Fruit fly (Drosophila melanogaster) whole organism, embryonic: ENCODE data around the gene nerfin-2.

Experiments used
- ATbp ChIP-seq: fragments of 200-800 bp; sonication (Bioruptor generic); optimal IDR thresholded peaks from 2 replicates; lab custom pipeline; 2017; ENCODE audit warnings: missing biosample characterization, mild to moderate bottlenecking, missing genetic modification characterization, missing genetic modification reagents
- Aef1 ChIP-seq: fragments of 200-800 bp; sonication (Bioruptor generic); IDR thresholded peaks from 3 replicates; pipeline ENCODE4 v1.3.6; 2022; ENCODE audit warnings: missing biosample characterization, missing genetic modification characterization
- Asciz ChIP-seq: fragments of 200-800 bp; sonication (Bioruptor generic); optimal IDR thresholded peaks from 2 replicates; lab custom pipeline; 2017; ENCODE audit warnings: missing biosample characterization, mild to moderate bottlenecking, missing genetic modification characterization, missing genetic modification reagents
- B-H1 ChIP-seq: fragments of 200-800 bp; sonication (Bioruptor generic); IDR thresholded peaks from 3 replicates; pipeline ENCODE4 v1.3.6; 2022; ENCODE audit warnings: missing biosample characterization, missing genetic modification characterization
- BEAF-32 ChIP-seq: fragments of 200-800 bp; sonication (Bioruptor generic); optimal IDR thresholded peaks from 3 replicates; lab custom pipeline; 2017; ENCODE audit warnings: missing biosample characterization, missing genetic modification characterization, mild to moderate bottlenecking, moderate library complexity, missing genetic modification reagents
- CG14667 ChIP-seq: fragments of 200-800 bp; sonication (Bioruptor generic); IDR thresholded peaks from 2 replicates; pipeline ENCODE4 v1.3.6; 2022; ENCODE audit warnings: missing biosample characterization, missing genetic modification characterization
- CG15479 ChIP-seq: fragments of 200-800 bp; sonication (Bioruptor generic); optimal IDR thresholded peaks from 3 replicates; lab custom pipeline; 2019; ENCODE audit warnings: missing biosample characterization, mild to moderate bottlenecking, missing genetic modification characterization, moderate library complexity
- CG1603 ChIP-seq: fragments of 200-800 bp; sonication (Bioruptor generic); optimal IDR thresholded peaks from 2 replicates; lab custom pipeline; 2019; ENCODE audit warnings: missing biosample characterization, mild to moderate bottlenecking, missing genetic modification characterization, moderate library complexity
- CG16813 ChIP-seq: fragments of 200-800 bp; sonication (Bioruptor generic); IDR thresholded peaks from 3 replicates; pipeline ENCODE4 v1.3.6; 2022; ENCODE audit warnings: missing biosample characterization, missing genetic modification characterization; ENCODE audit not compliant: partially characterized antibody
- CG18599 ChIP-seq: fragments of 200-800 bp; sonication (Bioruptor generic); optimal IDR thresholded peaks from 3 replicates; lab custom pipeline; 2017; ENCODE audit warnings: missing biosample characterization, missing genetic modification characterization, mild to moderate bottlenecking, moderate library complexity, missing genetic modification reagents
- CG3065 ChIP-seq: fragments of 200-800 bp; sonication (Bioruptor generic); optimal IDR thresholded peaks from 2 replicates; lab custom pipeline; 2016; ENCODE audit warnings: missing biosample characterization, missing genetic modification characterization
- CG33213 ChIP-seq: fragments of 200-800 bp; sonication (Bioruptor generic); optimal IDR thresholded peaks from 3 replicates; lab custom pipeline; 2016; ENCODE audit warnings: missing biosample characterization, missing genetic modification characterization
- CG34422 ChIP-seq: fragments of 200-800 bp; sonication (Bioruptor generic); IDR thresholded peaks from 3 replicates; pipeline ENCODE4 v1.3.6; 2022; ENCODE audit warnings: missing biosample characterization, missing genetic modification characterization
- CG3995 ChIP-seq: fragments of 200-800 bp; sonication (Bioruptor generic); optimal IDR thresholded peaks from 3 replicates; lab custom pipeline; 2016; ENCODE audit warnings: missing biosample characterization, missing genetic modification characterization
- CG5953 ChIP-seq: fragments of 200-800 bp; sonication (Bioruptor generic); IDR thresholded peaks from 2 replicates; pipeline ENCODE4 v1.3.6; 2022; ENCODE audit warnings: missing biosample characterization, missing genetic modification characterization
- CG7372 ChIP-seq: fragments of 200-800 bp; sonication (Bioruptor generic); IDR thresholded peaks from 2 replicates; pipeline ENCODE4 v1.3.6; 2022; ENCODE audit warnings: missing biosample characterization, missing genetic modification characterization
- CG9215 ChIP-seq: fragments of 200-800 bp; sonication (Bioruptor generic); IDR thresholded peaks from 2 replicates; pipeline ENCODE4 v1.3.6; 2022; ENCODE audit warnings: missing biosample characterization, missing genetic modification characterization
- CG9932 ChIP-seq: fragments of 200-800 bp; sonication (Bioruptor generic); IDR thresholded peaks from 2 replicates; pipeline ENCODE4 v1.3.6; 2022; ENCODE audit warnings: missing biosample characterization, missing genetic modification characterization
- CoRest ChIP-seq: fragments of 200-800 bp; sonication (Bioruptor generic); optimal IDR thresholded peaks from 3 replicates; lab custom pipeline; 2018; ENCODE audit warnings: missing biosample characterization, mild to moderate bottlenecking, missing genetic modification characterization, moderate library complexity
- Dad ChIP-seq: fragments of 200-800 bp; sonication (Bioruptor generic); optimal IDR thresholded peaks from 3 replicates; lab custom pipeline; 2016; ENCODE audit warnings: missing biosample characterization, missing genetic modification characterization
- Dip2 ChIP-seq: fragments of 200-800 bp; sonication (Bioruptor generic); IDR thresholded peaks from 2 replicates; pipeline ENCODE4 v1.3.6; 2022; ENCODE audit warnings: missing biosample characterization, missing genetic modification characterization
- Fer1 ChIP-seq: fragments of 200-800 bp; sonication (Bioruptor generic); optimal IDR thresholded peaks from 2 replicates; lab custom pipeline; 2017; ENCODE audit warnings: missing biosample characterization, mild to moderate bottlenecking, missing genetic modification characterization
- Gug ChIP-seq: fragments of 200-800 bp; sonication (Bioruptor generic); IDR thresholded peaks from 4 replicates; pipeline ENCODE4 v1.3.6; 2022; ENCODE audit warnings: missing biosample characterization, missing genetic modification characterization
- Hr3 ChIP-seq: fragments of 200-800 bp; sonication (Bioruptor generic); optimal IDR thresholded peaks from 3 replicates; lab custom pipeline; 2016; ENCODE audit warnings: missing biosample characterization, missing genetic modification characterization
- Neu2 ChIP-seq: fragments of 200-800 bp; sonication (Bioruptor generic); optimal IDR thresholded peaks from 3 replicates; lab custom pipeline; 2016; ENCODE audit warnings: missing biosample characterization, missing genetic modification characterization, borderline replicate concordance
- Poxn ChIP-seq: fragments of 200-800 bp; sonication (Bioruptor generic); IDR thresholded peaks from 2 replicates; pipeline ENCODE4 v1.3.6; 2022; ENCODE audit warnings: missing biosample characterization, missing genetic modification characterization
- Stat92E ChIP-seq, 3 experiments: fragments of >200 bp in 2 of 3; fragments of 200-800 bp in 1 of 3; sonication (Bioruptor generic) in 1 of 3; optimal IDR thresholded peaks; 2 replicates each; lab custom pipeline; 2017 to 2019; ENCODE audit warnings: missing biosample characterization in 3 of 3, missing genetic modification characterization in 3 of 3, mild to moderate bottlenecking in 1 of 3, moderate library complexity in 1 of 3
- bsh ChIP-seq, 2 experiments: fragments of 200-800 bp; sonication (Bioruptor generic); optimal IDR thresholded peaks; 2 replicates each; lab custom pipeline; 2017 to 2018; ENCODE audit warnings: mild to moderate bottlenecking in 2 of 2, missing biosample characterization in 2 of 2, missing genetic modification characterization in 2 of 2, moderate library complexity in 1 of 2
- chinmo ChIP-seq: fragments of 200-800 bp; sonication (Bioruptor generic); IDR thresholded peaks from 4 replicates; pipeline ENCODE4 v1.3.6; 2022; ENCODE audit warnings: missing biosample characterization, missing genetic modification characterization; ENCODE audit not compliant: partially characterized antibody
- ems ChIP-seq: fragments of 200-800 bp; sonication (Bioruptor generic); optimal IDR thresholded peaks from 3 replicates; lab custom pipeline; 2016; ENCODE audit warnings: missing biosample characterization, missing genetic modification characterization
- en ChIP-seq: fragments of 200-800 bp; sonication (Bioruptor generic); optimal IDR thresholded peaks from 2 replicates; lab custom pipeline; 2016; ENCODE audit warnings: missing biosample characterization, missing genetic modification characterization
- fd102C ChIP-seq: fragments of 200-800 bp; sonication (Bioruptor generic); optimal IDR thresholded peaks from 2 replicates; lab custom pipeline; 2018; ENCODE audit warnings: missing biosample characterization, mild to moderate bottlenecking, missing genetic modification characterization, moderate library complexity
- jumu ChIP-seq: fragments of 200-800 bp; sonication (Bioruptor generic); optimal IDR thresholded peaks from 3 replicates; lab custom pipeline; 2016; ENCODE audit warnings: missing biosample characterization, missing genetic modification characterization
- kni ChIP-seq: fragments of 200-800 bp; sonication (Bioruptor generic); optimal IDR thresholded peaks from 3 replicates; lab custom pipeline; 2017; ENCODE audit warnings: mild to moderate bottlenecking, missing biosample characterization, missing genetic modification reagents, missing genetic modification characterization
- lov ChIP-seq, 2 experiments: fragments of 200-800 bp in 1 of 2; fragments of >200 bp in 1 of 2; sonication (Bioruptor generic) in 1 of 2; IDR thresholded peaks in 1 of 2; optimal IDR thresholded peaks in 1 of 2; 2 replicates in 1 of 2; 3 replicates in 1 of 2; pipeline versions ENCODE4 v1.3.6 to Lab custom; 2017 to 2022; ENCODE audit warnings: missing biosample characterization in 1 of 2, missing genetic modification characterization in 1 of 2
- maf-S ChIP-seq: fragments of 200-800 bp; sonication (Bioruptor generic); optimal IDR thresholded peaks from 2 replicates; lab custom pipeline; 2016; ENCODE audit warnings: missing biosample characterization, missing genetic modification characterization
- pfk ChIP-seq: fragments of 200-800 bp; sonication (Bioruptor generic); optimal IDR thresholded peaks from 2 replicates; lab custom pipeline; 2018; ENCODE audit warnings: missing biosample characterization, mild to moderate bottlenecking, missing genetic modification characterization, moderate library complexity
- pho ChIP-seq: fragments of 200-800 bp; sonication (Bioruptor generic); optimal IDR thresholded peaks from 2 replicates; lab custom pipeline; 2016; ENCODE audit warnings: missing biosample characterization, missing genetic modification characterization
- psq ChIP-seq: fragments of 200-800 bp; sonication (Bioruptor generic); optimal IDR thresholded peaks from 2 replicates; lab custom pipeline; 2017; ENCODE audit warnings: missing biosample characterization, missing genetic modification characterization
- pzg ChIP-seq: fragments of 200-800 bp; sonication (Bioruptor generic); optimal IDR thresholded peaks from 3 replicates; lab custom pipeline; 2018; ENCODE audit warnings: missing biosample characterization, mild to moderate bottlenecking, missing genetic modification characterization, moderate library complexity
- run ChIP-seq: fragments of 200-800 bp; sonication (Bioruptor generic); optimal IDR thresholded peaks from 3 replicates; lab custom pipeline; 2018; ENCODE audit warnings: missing biosample characterization, mild to moderate bottlenecking, missing genetic modification characterization
- schlank ChIP-seq: fragments of 200-800 bp; sonication (Bioruptor generic); optimal IDR thresholded peaks from 2 replicates; lab custom pipeline; 2018; ENCODE audit warnings: missing biosample characterization, mild to moderate bottlenecking, missing genetic modification characterization
- sim ChIP-seq: fragments of 200-800 bp; sonication (Bioruptor generic); IDR thresholded peaks from 2 replicates; pipeline ENCODE4 v1.3.6; 2022; ENCODE audit warnings: missing biosample characterization, missing genetic modification characterization
- slbo ChIP-seq: fragments of 200-800 bp; sonication (Bioruptor generic); IDR thresholded peaks from 2 replicates; pipeline ENCODE4 v1.3.6; 2022; ENCODE audit warnings: missing biosample characterization, missing genetic modification characterization
- tin ChIP-seq: fragments of 200-800 bp; sonication (Bioruptor generic); optimal IDR thresholded peaks from 3 replicates; lab custom pipeline; 2016; ENCODE audit warnings: missing biosample characterization, missing genetic modification characterization
- tio ChIP-seq: fragments of 200-800 bp; sonication (Bioruptor generic); optimal IDR thresholded peaks from 2 replicates; lab custom pipeline; 2017; ENCODE audit warnings: missing biosample characterization, missing genetic modification characterization, inconsistent platforms
- tna ChIP-seq: fragments of 200-800 bp; sonication (Bioruptor generic); IDR thresholded peaks from 2 replicates; pipeline ENCODE4 v1.3.6; 2022; ENCODE audit warnings: missing biosample characterization, missing genetic modification characterization; ENCODE audit not compliant: partially characterized antibody
- tx ChIP-seq: fragments of 200-800 bp; sonication (Bioruptor generic); optimal IDR thresholded peaks from 2 replicates; lab custom pipeline; 2016; ENCODE audit warnings: missing biosample characterization, missing genetic modification characterization
- wor ChIP-seq: fragments of 200-800 bp; sonication (Bioruptor generic); IDR thresholded peaks from 2 replicates; pipeline ENCODE4 v1.3.6; 2022; ENCODE audit warnings: missing biosample characterization, missing genetic modification characterization
- zf30C ChIP-seq: fragments of 200-800 bp; sonication (Bioruptor generic); optimal IDR thresholded peaks from 3 replicates; lab custom pipeline; 2018; ENCODE audit warnings: missing biosample characterization, mild to moderate bottlenecking, missing genetic modification characterization

nerfin-2 gene

DNA sequence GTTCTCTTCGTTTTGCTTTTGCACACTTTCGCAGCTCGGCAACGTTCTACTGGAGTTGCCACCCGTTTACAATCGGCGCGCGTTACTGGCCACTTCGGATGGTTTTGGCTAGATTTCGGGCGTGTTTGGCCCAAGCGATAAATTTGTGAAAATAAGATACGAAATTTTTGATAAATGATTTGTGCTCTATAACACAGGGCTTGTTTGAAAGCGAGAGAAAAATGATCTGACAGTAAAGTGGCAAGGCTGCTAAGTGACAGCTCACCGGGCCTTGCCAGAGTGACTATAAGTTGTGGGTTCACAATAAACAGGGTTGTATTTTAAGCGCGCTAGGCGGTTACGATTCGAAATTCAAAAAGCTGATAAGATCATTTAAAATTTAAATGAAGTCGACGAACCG, 39.0 kb downstream of the nerfin-2 start, which contains the start of gene Fmr1 (continued):
- TF ChIP-seq en (no peak), wor (no peak), zf30C (GFP tag; lab: Kevin White, UChicago) (no peak), CG1603 (peak; percentile 91), Hr3 (GFP tag; lab: Kevin White, UChicago) (peak; percentile 16), schlank (tag; lab: Kevin White, UChicago) (peak; percentile 12), run (tag; lab: Kevin White, UChicago) (no peak), psq (peak; percentile 97), CG9932 (GFP tag; lab: Robert Waterston, UW) (peak; percentile 79), tx (GFP tag; lab: Kevin White, UChicago) (peak; percentile 42), CG3065 (GFP tag; lab: Kevin White, UChicago) (no peak), lov (optimal IDR thresholded peaks at IDR 0.05; lab: Kevin White, UChicago) (no peak), lov (GFP tag; IDR thresholded peaks at IDR 0.05; lab: Robert Waterston, UW) (no peak), CoRest (tag; lab: Kevin White, UChicago) (peak; percentile 68), CG5953 (no peak), Dad (GFP tag; lab: Kevin White, UChicago) (peak; percentile 73), tin (GFP tag; lab: Kevin White, UChicago) (peak; percentile 29), fd102C (GFP tag; lab: Kevin White, UChicago) (no peak), BEAF-32 (GFP tag; lab: Kevin White, UChicago) (peak; percentile 65), CG9215 (no peak; the same call in 1 of the 2 replicates), pzg (GFP tag; lab: Kevin White, UChicago) (peak; percentile 92), sim (GFP tag; lab: Robert Waterston, UW) (no peak), Fer1 (GFP tag; lab: Kevin White, UChicago) (peak; percentile 56), CG15479 (GFP tag; lab: Kevin White, UChicago) (no peak), maf-S (peak; percentile 52), CG34422 (GFP tag; lab: Robert Waterston, UW) (no peak), kni (peak; percentile 22), Aef1 (GFP tag; lab: Robert Waterston, UW) (peak; percentile 55), bsh (GFP tag; optimal IDR thresholded peaks at IDR 0.05; lab: Kevin White, UChicago) (peak in 1 of 2 experiments; percentile 35), CG7372 (0 out of 2 replicates have a peak, but pooled peaks have one; percentile 33), Asciz (no peak), Neu2 (GFP tag; lab: Kevin White, UChicago) (no peak), ATbp (peak; percentile 12), slbo (peak; percentile 62), Dip2 (no peak), chinmo (GFP tag; lab: Robert Waterston, UW) (no peak), Gug (GFP tag; lab: Robert Waterston, UW) (peak; percentile 69; the same call in 3 of the 4 replicates), CG33213 (peak; percentile 67), B-H1 (no peak), CG18599 (no peak), tio (GFP tag; lab: Kevin White, UChicago) (peak; percentile 22), CG16813 (GFP tag; lab: Robert Waterston, UW) (peak; percentile 46; the same call in 2 of the 3 replicates), jumu (GFP tag; lab: Kevin White, UChicago) (peak; percentile 69), CG3995 (GFP tag; lab: Kevin White, UChicago) (peak; percentile 41), CG14667 (GFP tag; lab: Robert Waterston, UW) (0 out of 2 replicates have a peak, but pooled peaks have one; percentile 12), ems (GFP tag; lab: Kevin White, UChicago) (peak; percentile 27), pfk (GFP tag; lab: Kevin White, UChicago) (no peak), Poxn (no peak), pho (GFP tag; lab: Kevin White, UChicago) (peak; percentile 42), Stat92E (GFP tag; optimal IDR thresholded peaks at IDR 0.05; lab: Kevin White, UChicago) (peak in 1 of 3 experiments; percentile 29), tna (GFP tag; lab: Robert Waterston, UW) (no peak)
